Worm (Caenorhabditis elegans) whole organism, L1 larva: ENCODE results near the gene spl-3.

ENCODE experiments used
- C34B4.2 ChIP-seq: sonication (generic microtip); optimal IDR thresholded peaks from 2 replicates; lab custom pipeline; 2017; ENCODE audit warnings: mild to moderate bottlenecking, missing genetic modification characterization, missing compliant biosample characterization
- Y116A8C.19 ChIP-seq: sonication (generic microtip); optimal IDR thresholded peaks from 2 replicates; lab custom pipeline; 2016; ENCODE audit warnings: missing compliant biosample characterization, missing genetic modification characterization, borderline replicate concordance
- aha-1 ChIP-seq: fragments of 150-350 bp; optimal IDR thresholded peaks from 2 replicates; lab custom pipeline; 2014; ENCODE audit warnings: missing biosample characterization, missing genetic modification characterization
- alr-1 ChIP-seq: fragments of 200-800 bp; sonication (Bioruptor generic); optimal IDR thresholded peaks from 2 replicates; lab custom pipeline; 2018; ENCODE audit warnings: borderline replicate concordance, mild to moderate bottlenecking, missing genetic modification characterization, missing compliant biosample characterization
- aly-2 ChIP-seq: fragments of 150-350 bp; optimal IDR thresholded peaks from 2 replicates; lab custom pipeline; 2014; ENCODE audit warnings: missing biosample characterization, missing genetic modification characterization
- ceh-8 ChIP-seq: fragments of 200-800 bp; sonication (Bioruptor generic); optimal IDR thresholded peaks from 2 replicates; lab custom pipeline; 2018; ENCODE audit warnings: mild to moderate bottlenecking, missing genetic modification characterization, moderate library complexity, missing compliant biosample characterization
- ceh-88 ChIP-seq: fragments of 200-800 bp; sonication (Bioruptor generic); IDR thresholded peaks from 2 replicates; pipeline ENCODE4 v1.3.6; 2022; ENCODE audit warnings: missing genetic modification characterization, missing compliant biosample characterization
- ceh-90 ChIP-seq: sonication (generic microtip); optimal IDR thresholded peaks from 2 replicates; lab custom pipeline; 2016; ENCODE audit warnings: missing genetic modification characterization, missing compliant biosample characterization
- ces-1 ChIP-seq: fragments of 150-350 bp; optimal IDR thresholded peaks from 2 replicates; lab custom pipeline; 2014; ENCODE audit warnings: missing biosample characterization, missing genetic modification reagents, missing genetic modification characterization
- dpl-1 ChIP-seq, 3 experiments: fragments of 150-350 bp in 2 of 3; sonication (generic microtip) in 1 of 3; optimal IDR thresholded peaks; 2 replicates each; lab custom pipeline; 2014 to 2017; ENCODE audit warnings: missing biosample characterization in 3 of 3, missing genetic modification characterization in 3 of 3, missing genetic modification reagents in 3 of 3
- efl-1 ChIP-seq, 4 experiments: fragments of 150-350 bp; optimal IDR thresholded peaks in 3 of 4; peaks in 1 of 4; 1 replicate in 1 of 4; 2 replicates in 3 of 4; lab custom pipeline; 2014; ENCODE audit warnings: missing biosample characterization in 2 of 4, missing genetic modification characterization in 2 of 4, missing genetic modification reagents in 2 of 4
- efl-3 ChIP-seq: fragments of 200-800 bp; sonication (Bioruptor generic); optimal IDR thresholded peaks from 2 replicates; lab custom pipeline; 2018; ENCODE audit warnings: mild to moderate bottlenecking, missing genetic modification characterization, missing compliant biosample characterization
- egl-13 ChIP-seq: sonication (generic microtip); optimal IDR thresholded peaks from 2 replicates; lab custom pipeline; 2016; ENCODE audit warnings: missing genotype, missing genetic modification reagents, missing genetic modification characterization, missing compliant biosample characterization
- egl-27 ChIP-seq, 2 experiments: fragments of 150-350 bp in 1 of 2; sonication (generic microtip); optimal IDR thresholded peaks; 3 replicates each; lab custom pipeline; 2017 to 2018; ENCODE audit warnings: missing biosample characterization in 2 of 2, missing genetic modification characterization in 2 of 2, missing genetic modification reagents in 2 of 2
- elt-2 ChIP-seq: sonication (generic microtip); optimal IDR thresholded peaks from 2 replicates; lab custom pipeline; 2016; ENCODE audit warnings: missing genetic modification characterization, mild to moderate bottlenecking, inconsistent platforms, missing compliant biosample characterization, missing genetic modification reagents
- fkh-10 ChIP-seq: sonication (generic microtip); optimal IDR thresholded peaks from 2 replicates; lab custom pipeline; 2017; ENCODE audit warnings: missing biosample characterization, missing genetic modification reagents, missing genetic modification characterization
- fkh-8 ChIP-seq: sonication (generic microtip); optimal IDR thresholded peaks from 2 replicates; lab custom pipeline; 2016; ENCODE audit warnings: mild to moderate bottlenecking, missing genetic modification characterization, missing compliant biosample characterization
- hpl-2 ChIP-seq: fragments of 150-350 bp; optimal IDR thresholded peaks from 2 replicates; lab custom pipeline; 2014; ENCODE audit warnings: missing biosample characterization, missing genetic modification reagents, missing genetic modification characterization
- isw-1 ChIP-seq: fragments of 200-800 bp; sonication (Bioruptor generic); IDR thresholded peaks from 2 replicates; pipeline ENCODE4 v1.3.6; 2022; ENCODE audit warnings: missing genetic modification characterization, missing compliant biosample characterization
- jun-1 ChIP-seq: fragments of 150-350 bp; optimal IDR thresholded peaks from 2 replicates; lab custom pipeline; 2014; ENCODE audit warnings: missing biosample characterization, missing genetic modification reagents, missing genetic modification characterization
- lin-15B ChIP-seq: fragments of 150-350 bp; sonication (generic microtip); optimal IDR thresholded peaks from 3 replicates; lab custom pipeline; 2014; ENCODE audit warnings: missing biosample characterization, missing genetic modification characterization
- lir-3 ChIP-seq: sonication (generic microtip); optimal IDR thresholded peaks from 2 replicates; lab custom pipeline; 2016; ENCODE audit warnings: mild to moderate bottlenecking, missing genetic modification characterization, moderate library complexity, missing compliant biosample characterization; ENCODE audit not compliant: poor library complexity
- lsy-2 ChIP-seq, 2 experiments: fragments of 150-350 bp; optimal IDR thresholded peaks; 2 replicates each; lab custom pipeline; 2014; ENCODE audit warnings: missing biosample characterization in 2 of 2, missing genetic modification characterization in 2 of 2
- nhr-19 ChIP-seq: fragments of 200-800 bp; sonication (Bioruptor generic); conservative IDR thresholded peaks from 2 replicates; pipeline ENCODE4 v1.3.6; 2022; ENCODE audit warnings: missing genetic modification characterization, missing compliant biosample characterization
- nhr-237 ChIP-seq: fragments of 150-350 bp; optimal IDR thresholded peaks from 2 replicates; lab custom pipeline; 2014; ENCODE audit warnings: missing biosample characterization, missing genetic modification characterization
- nhr-71 ChIP-seq: sonication (generic microtip); optimal IDR thresholded peaks from 2 replicates; lab custom pipeline; 2016; ENCODE audit warnings: mild to moderate bottlenecking, missing genetic modification characterization, moderate library complexity, missing compliant biosample characterization
- nhr-84 ChIP-seq: sonication (generic microtip); optimal IDR thresholded peaks from 2 replicates; lab custom pipeline; 2017; ENCODE audit warnings: missing biosample characterization, missing genetic modification characterization
- nhr-90 ChIP-seq: sonication (generic microtip); optimal IDR thresholded peaks from 2 replicates; lab custom pipeline; 2016; ENCODE audit warnings: mild to moderate bottlenecking, missing genetic modification characterization, missing compliant biosample characterization; ENCODE audit not compliant: poor library complexity
- pag-3 ChIP-seq: sonication (generic microtip); optimal IDR thresholded peaks from 2 replicates; lab custom pipeline; 2017; ENCODE audit warnings: missing genetic modification characterization, mild to moderate bottlenecking, missing compliant biosample characterization, antibody characterized with exemption, borderline replicate concordance; ENCODE audit not compliant: insufficient read depth
- pax-3 ChIP-seq: fragments of 200-800 bp; sonication (Bioruptor generic); optimal IDR thresholded peaks from 2 replicates; lab custom pipeline; 2018; ENCODE audit warnings: mild to moderate bottlenecking, missing genetic modification characterization, moderate library complexity, missing compliant biosample characterization
- pqm-1 ChIP-seq: sonication (generic microtip); optimal IDR thresholded peaks from 3 replicates; lab custom pipeline; 2017; ENCODE audit warnings: missing biosample characterization, missing genetic modification characterization
- snpc-4 ChIP-seq: fragments of 150-350 bp; optimal IDR thresholded peaks from 2 replicates; lab custom pipeline; 2014; ENCODE audit warnings: missing biosample characterization, missing genetic modification characterization
- snu-23 ChIP-seq: sonication (generic microtip); optimal IDR thresholded peaks from 2 replicates; lab custom pipeline; 2016; ENCODE audit warnings: missing genetic modification characterization, missing compliant biosample characterization
- tlp-1 ChIP-seq: fragments of 150-350 bp; optimal IDR thresholded peaks from 2 replicates; lab custom pipeline; 2014; ENCODE audit warnings: missing biosample characterization, missing genetic modification characterization
- unc-62 ChIP-seq: fragments of 150-350 bp; optimal IDR thresholded peaks from 2 replicates; lab custom pipeline; 2014; ENCODE audit warnings: missing biosample characterization, missing genetic modification reagents, missing genetic modification characterization
- unc-86 ChIP-seq: sonication (generic microtip); optimal IDR thresholded peaks from 2 replicates; lab custom pipeline; 2016; ENCODE audit warnings: missing genetic modification characterization, missing compliant biosample characterization
- unc-98 ChIP-seq: fragments of 200-800 bp; sonication (Bioruptor generic); IDR thresholded peaks from 2 replicates; pipeline ENCODE4 v1.3.6; 2022; ENCODE audit warnings: missing genetic modification characterization, missing compliant biosample characterization
- zag-1 ChIP-seq: fragments of 150-350 bp; optimal IDR thresholded peaks from 2 replicates; lab custom pipeline; 2014; ENCODE audit warnings: missing biosample characterization, missing genetic modification characterization
- zip-4 ChIP-seq: fragments of 200-800 bp; sonication (Bioruptor generic); optimal IDR thresholded peaks from 2 replicates; lab custom pipeline; 2018; ENCODE audit warnings: mild to moderate bottlenecking, missing genetic modification characterization, moderate library complexity, missing compliant biosample characterization
- ztf-11 ChIP-seq, 2 experiments: sonication (generic microtip); optimal IDR thresholded peaks; 2 replicates each; lab custom pipeline; 2016 to 2017; ENCODE audit warnings: missing genetic modification characterization in 2 of 2, missing biosample characterization in 1 of 2, missing compliant biosample characterization in 1 of 2
- ztf-4 ChIP-seq: fragments of 150-350 bp; optimal IDR thresholded peaks from 2 replicates; lab custom pipeline; 2014; ENCODE audit warnings: missing biosample characterization, missing genetic modification characterization

spl-3 gene

ce11 chrIV:1168311-1168965 lies 24.4 kb upstream of the spl-3 start (continued):
- TF ChIP-seq dpl-1 (GFP tag; optimal IDR thresholded peaks at IDR 0.05; lab: Kevin White, UChicago): peak; percentile 27 to 58 (median 31)
- no peak for TF ChIP-seq ceh-90 (tag; lab: Kevin White, UChicago)
- TF ChIP-seq snpc-4 (tag; lab: Kevin White, UChicago): peak; percentile 18
- TF ChIP-seq ztf-11 (tag; optimal IDR thresholded peaks at IDR 0.05; lab: Kevin White, UChicago): no peak
- TF ChIP-seq elt-2: no peak
- no peak for TF ChIP-seq zip-4 (GFP tag; lab: Kevin White, UChicago)
- no peak for TF ChIP-seq nhr-237 (tag; lab: Kevin White, UChicago)
- peak; percentile 24 for TF ChIP-seq nhr-19 (GFP tag; lab: Robert Waterston, UW)
- no peak for TF ChIP-seq aly-2 (tag; lab: Kevin White, UChicago)
- no peak for TF ChIP-seq egl-27 (tag; optimal IDR thresholded peaks at IDR 0.05; lab: Kevin White, UChicago)
- TF ChIP-seq unc-62 (GFP tag; lab: Kevin White, UChicago): no peak
- no peak for TF ChIP-seq nhr-71 (tag; lab: Kevin White, UChicago)
- no peak for TF ChIP-seq ztf-4 (tag; lab: Kevin White, UChicago)
- peak; percentile 47 for TF ChIP-seq unc-86
- TF ChIP-seq pax-3 (tag; lab: Kevin White, UChicago): peak; percentile 71
- TF ChIP-seq C34B4.2 (tag; lab: Kevin White, UChicago): no peak
- peak; percentile 71 to 76 for TF ChIP-seq efl-1 (optimal IDR thresholded peaks at IDR 0.05; lab: Kevin White, UChicago)
- TF ChIP-seq efl-1 (GFP tag; optimal IDR thresholded peaks at IDR 0.05 in 1 of 2; lab: Kevin White, UChicago): peak; percentile 57 to 96
- TF ChIP-seq pqm-1: no peak
- no peak for TF ChIP-seq aha-1 (tag; lab: Kevin White, UChicago)
- no peak for TF ChIP-seq lin-15B (tag; lab: Kevin White, UChicago)
- TF ChIP-seq pag-3: no peak
- TF ChIP-seq nhr-84 (tag; lab: Kevin White, UChicago): no peak
- peak; percentile 32 to 65 for TF ChIP-seq lsy-2 (tag; optimal IDR thresholded peaks at IDR 0.05; lab: Kevin White, UChicago)
- no peak for TF ChIP-seq tlp-1 (tag; lab: Kevin White, UChicago)
- peak; percentile 72 for TF ChIP-seq fkh-8 (tag; lab: Kevin White, UChicago)
- no peak for TF ChIP-seq unc-98
- TF ChIP-seq Y116A8C.19 (tag; lab: Kevin White, UChicago): no peak
- no peak for TF ChIP-seq ceh-88 (GFP tag; lab: Robert Waterston, UW)
- TF ChIP-seq ceh-8 (GFP tag; lab: Kevin White, UChicago): peak; percentile 29
- no peak for TF ChIP-seq lir-3
- peak; percentile 54 for TF ChIP-seq snu-23 (GFP tag; lab: Kevin White, UChicago)
- peak; percentile 29 for TF ChIP-seq jun-1 (tag; lab: Kevin White, UChicago)
- TF ChIP-seq nhr-90: no peak
- TF ChIP-seq efl-3 (GFP tag; lab: Kevin White, UChicago): no peak
- TF ChIP-seq zag-1 (tag; lab: Kevin White, UChicago): no peak
- no peak for TF ChIP-seq alr-1 (tag; lab: Kevin White, UChicago)
- no peak for TF ChIP-seq ces-1 (GFP tag; lab: Kevin White, UChicago)
- TF ChIP-seq fkh-10 (GFP tag; lab: Kevin White, UChicago): no peak
- no peak for TF ChIP-seq isw-1 (GFP tag; lab: Robert Waterston, UW)
- TF ChIP-seq egl-13 (tag; lab: Kevin White, UChicago): no peak
- TF ChIP-seq hpl-2: no peak
- TF ChIP-seq, all 84 proteins: peak for 29
